Fruit fly (Drosophila melanogaster) whole organism, embryonic: ENCODE results near the gene CG2663.
A peak's percentile ranks its signal among the peaks of the same experiment; 100 is the strongest.

Experiments
- CG10267 ChIP-seq: fragments of 200-800 bp; sonication (Bioruptor generic); optimal IDR thresholded peaks from 2 replicates; lab custom pipeline; 2018; ENCODE audit warnings: missing biosample characterization, mild to moderate bottlenecking, missing genetic modification characterization, moderate library complexity
- CG10274 ChIP-seq: fragments of 200-800 bp; sonication (Bioruptor generic); optimal IDR thresholded peaks from 3 replicates; lab custom pipeline; 2017; ENCODE audit warnings: missing biosample characterization, mild to moderate bottlenecking, missing genetic modification characterization
- CG11085 ChIP-seq: fragments of 200-800 bp; sonication (Bioruptor generic); IDR thresholded peaks from 2 replicates; pipeline ENCODE4 v1.3.6; 2022; ENCODE audit warnings: missing biosample characterization, missing genetic modification characterization
- CG11398 ChIP-seq: fragments of 200-800 bp; sonication (Bioruptor generic); optimal IDR thresholded peaks from 2 replicates; lab custom pipeline; 2016; ENCODE audit warnings: missing biosample characterization, missing genetic modification characterization
- CG11456 ChIP-seq: fragments of 200-800 bp; sonication (Bioruptor generic); IDR thresholded peaks from 3 replicates; pipeline ENCODE4 v1.3.6; 2022; ENCODE audit warnings: missing biosample characterization, missing genetic modification characterization
- CG11695 ChIP-seq: fragments of 200-800 bp; sonication (Bioruptor generic); IDR thresholded peaks from 3 replicates; pipeline ENCODE4 v1.3.6; 2022; ENCODE audit warnings: missing biosample characterization, missing genetic modification characterization
- CG12769 ChIP-seq: fragments of 200-800 bp; sonication (Bioruptor generic); optimal IDR thresholded peaks from 2 replicates; lab custom pipeline; 2019; ENCODE audit warnings: missing biosample characterization, mild to moderate bottlenecking, missing genetic modification characterization, moderate library complexity
- CG13287 ChIP-seq: fragments of 200-800 bp; sonication (Bioruptor generic); IDR thresholded peaks from 2 replicates; pipeline ENCODE4 v1.3.6; 2022; ENCODE audit warnings: missing biosample characterization, missing genetic modification characterization; ENCODE audit not compliant: partially characterized antibody
- CG13775 ChIP-seq: fragments of 200-800 bp; sonication (Bioruptor generic); optimal IDR thresholded peaks from 3 replicates; lab custom pipeline; 2017; ENCODE audit warnings: missing biosample characterization, mild to moderate bottlenecking, missing genetic modification characterization
- CG14860 ChIP-seq: fragments of 200-800 bp; sonication (Bioruptor generic); IDR thresholded peaks from 3 replicates; pipeline ENCODE4 v1.3.6; 2022; ENCODE audit warnings: missing biosample characterization, missing genetic modification characterization; ENCODE audit not compliant: partially characterized antibody
- CG15514 ChIP-seq: fragments of 200-800 bp; sonication (Bioruptor generic); optimal IDR thresholded peaks from 3 replicates; lab custom pipeline; 2017; ENCODE audit warnings: missing biosample characterization, missing genetic modification characterization, mild to moderate bottlenecking, moderate library complexity, missing genetic modification reagents
- CG3281 ChIP-seq: fragments of 200-800 bp; sonication (Bioruptor generic); optimal IDR thresholded peaks from 3 replicates; lab custom pipeline; 2017; ENCODE audit warnings: missing biosample characterization, mild to moderate bottlenecking, missing genetic modification characterization
- CG42726 ChIP-seq: fragments of 200-800 bp; sonication (Bioruptor generic); IDR thresholded peaks from 2 replicates; pipeline ENCODE4 v1.3.6; 2022; ENCODE audit warnings: missing biosample characterization, missing genetic modification characterization; ENCODE audit not compliant: partially characterized antibody
- CG4404 ChIP-seq: fragments of 200-800 bp; sonication (Bioruptor generic); IDR thresholded peaks from 2 replicates; pipeline ENCODE4 v1.3.6; 2022; ENCODE audit warnings: missing biosample characterization, missing genetic modification characterization
- CG4820 ChIP-seq: fragments of 200-800 bp; sonication (Bioruptor generic); optimal IDR thresholded peaks from 3 replicates; lab custom pipeline; 2016; ENCODE audit warnings: missing biosample characterization, missing genetic modification characterization
- CG5953 ChIP-seq: fragments of 200-800 bp; sonication (Bioruptor generic); IDR thresholded peaks from 2 replicates; pipeline ENCODE4 v1.3.6; 2022; ENCODE audit warnings: missing biosample characterization, missing genetic modification characterization
- CG9932 ChIP-seq: fragments of 200-800 bp; sonication (Bioruptor generic); IDR thresholded peaks from 2 replicates; pipeline ENCODE4 v1.3.6; 2022; ENCODE audit warnings: missing biosample characterization, missing genetic modification characterization
- CrebB ChIP-seq: fragments of 200-800 bp; sonication (Bioruptor generic); optimal IDR thresholded peaks from 3 replicates; lab custom pipeline; 2018; ENCODE audit warnings: missing biosample characterization, mild to moderate bottlenecking, missing genetic modification characterization
- Eip74EF ChIP-seq, 2 experiments: fragments of 200-800 bp in 1 of 2; fragments of >200 bp in 1 of 2; sonication (Bioruptor generic) in 1 of 2; optimal IDR thresholded peaks; 2 replicates each; lab custom pipeline; 2017 to 2019; ENCODE audit warnings: missing biosample characterization in 2 of 2, missing genetic modification characterization in 2 of 2, mild to moderate bottlenecking in 1 of 2, moderate library complexity in 1 of 2
- Gug ChIP-seq: fragments of 200-800 bp; sonication (Bioruptor generic); IDR thresholded peaks from 4 replicates; pipeline ENCODE4 v1.3.6; 2022; ENCODE audit warnings: missing biosample characterization, missing genetic modification characterization
- Hmx ChIP-seq: fragments of 200-800 bp; sonication (Bioruptor generic); optimal IDR thresholded peaks from 2 replicates; lab custom pipeline; 2016; ENCODE audit warnings: missing biosample characterization, missing genetic modification characterization
- MTF-1 ChIP-seq: fragments of 200-800 bp; sonication (Bioruptor generic); optimal IDR thresholded peaks from 2 replicates; lab custom pipeline; 2018; ENCODE audit warnings: missing biosample characterization, mild to moderate bottlenecking, missing genetic modification characterization, borderline replicate concordance
- Mrtf ChIP-seq: fragments of 200-800 bp; sonication (Bioruptor generic); IDR thresholded peaks from 3 replicates; pipeline ENCODE4 v1.3.6; 2022; ENCODE audit warnings: missing biosample characterization, missing genetic modification characterization
- al ChIP-seq: fragments of 200-800 bp; sonication (Bioruptor generic); IDR thresholded peaks from 2 replicates; pipeline ENCODE4 v1.3.6; 2022; ENCODE audit warnings: missing biosample characterization, missing genetic modification characterization
- amos ChIP-seq: fragments of 200-800 bp; sonication (Bioruptor generic); IDR thresholded peaks from 2 replicates; pipeline ENCODE4 v1.3.6; 2022; ENCODE audit warnings: missing biosample characterization, missing genetic modification characterization; ENCODE audit not compliant: partially characterized antibody
- bcd ChIP-seq: fragments of 200-800 bp; sonication (Bioruptor generic); optimal IDR thresholded peaks from 2 replicates; lab custom pipeline; 2017; ENCODE audit warnings: missing biosample characterization, mild to moderate bottlenecking, missing genetic modification characterization
- chinmo ChIP-seq: fragments of 200-800 bp; sonication (Bioruptor generic); IDR thresholded peaks from 4 replicates; pipeline ENCODE4 v1.3.6; 2022; ENCODE audit warnings: missing biosample characterization, missing genetic modification characterization; ENCODE audit not compliant: partially characterized antibody
- dpn ChIP-seq, 2 experiments: fragments of 200-800 bp; sonication (Bioruptor generic); optimal IDR thresholded peaks; 3 replicates each; lab custom pipeline; 2016; ENCODE audit warnings: missing biosample characterization in 2 of 2, missing genetic modification characterization in 2 of 2
- ems ChIP-seq: fragments of 200-800 bp; sonication (Bioruptor generic); optimal IDR thresholded peaks from 3 replicates; lab custom pipeline; 2016; ENCODE audit warnings: missing biosample characterization, missing genetic modification characterization
- eve ChIP-seq, 2 experiments: fragments of >200 bp; optimal IDR thresholded peaks; 2 replicates each; lab custom pipeline; 2017; ENCODE audit warnings: missing biosample characterization in 2 of 2, missing genetic modification characterization in 2 of 2
- fd3F ChIP-seq: fragments of 200-800 bp; sonication (Bioruptor generic); optimal IDR thresholded peaks from 2 replicates; lab custom pipeline; 2018; ENCODE audit warnings: missing biosample characterization, mild to moderate bottlenecking, missing genetic modification characterization, moderate library complexity
- her ChIP-seq: fragments of 200-800 bp; sonication (Bioruptor generic); optimal IDR thresholded peaks from 2 replicates; lab custom pipeline; 2016; ENCODE audit warnings: missing biosample characterization, missing genetic modification characterization
- insv ChIP-seq, 2 experiments: fragments of 200-800 bp; sonication (Bioruptor generic); optimal IDR thresholded peaks; 3 replicates each; lab custom pipeline; 2016 to 2018; ENCODE audit warnings: missing biosample characterization in 2 of 2, missing genetic modification characterization in 2 of 2
- kay ChIP-seq: fragments of 200-800 bp; sonication (Bioruptor generic); optimal IDR thresholded peaks from 2 replicates; lab custom pipeline; 2016; ENCODE audit warnings: missing biosample characterization, missing genetic modification characterization
- lbe ChIP-seq: fragments of 200-800 bp; sonication (Bioruptor generic); optimal IDR thresholded peaks from 2 replicates; lab custom pipeline; 2016; ENCODE audit warnings: missing biosample characterization, mild to moderate bottlenecking, missing genetic modification characterization
- lmd ChIP-seq: fragments of 200-800 bp; sonication (Bioruptor generic); IDR thresholded peaks from 2 replicates; pipeline ENCODE4 v1.3.6; 2022; ENCODE audit warnings: missing biosample characterization, missing genetic modification characterization
- lov ChIP-seq, 2 experiments: fragments of 200-800 bp in 1 of 2; fragments of >200 bp in 1 of 2; sonication (Bioruptor generic) in 1 of 2; IDR thresholded peaks in 1 of 2; optimal IDR thresholded peaks in 1 of 2; 2 replicates in 1 of 2; 3 replicates in 1 of 2; pipeline versions ENCODE4 v1.3.6 to Lab custom; 2017 to 2022; ENCODE audit warnings: missing biosample characterization in 1 of 2, missing genetic modification characterization in 1 of 2
- nerfin-1 ChIP-seq: fragments of 200-800 bp; sonication (Bioruptor generic); optimal IDR thresholded peaks from 3 replicates; lab custom pipeline; 2019; ENCODE audit warnings: missing biosample characterization, mild to moderate bottlenecking, missing genetic modification characterization, moderate library complexity
- nerfin-2 ChIP-seq: fragments of 200-800 bp; sonication (Bioruptor generic); IDR thresholded peaks from 2 replicates; pipeline ENCODE4 v1.3.6; 2022; ENCODE audit warnings: missing biosample characterization, missing genetic modification characterization; ENCODE audit not compliant: partially characterized antibody
- otp ChIP-seq: fragments of 200-800 bp; sonication (Bioruptor generic); IDR thresholded peaks from 3 replicates; pipeline ENCODE4, ENCODE4 v1.3.6; 2022; ENCODE audit warnings: missing biosample characterization, missing genetic modification characterization
- pum ChIP-seq: fragments of 200-800 bp; sonication (Bioruptor generic); optimal IDR thresholded peaks from 2 replicates; lab custom pipeline; 2016; ENCODE audit warnings: missing biosample characterization, missing genetic modification characterization
- seq ChIP-seq: fragments of 200-800 bp; sonication (Bioruptor generic); IDR thresholded peaks from 2 replicates; pipeline ENCODE4 v1.3.6; 2022; ENCODE audit warnings: missing biosample characterization, missing genetic modification characterization
- sob ChIP-seq: fragments of 200-800 bp; sonication (Bioruptor generic); IDR thresholded peaks from 2 replicates; pipeline ENCODE4 v1.3.6; 2022; ENCODE audit warnings: missing biosample characterization, missing genetic modification characterization
- stc ChIP-seq: fragments of 200-800 bp; sonication (Bioruptor generic); IDR thresholded peaks from 2 replicates; pipeline ENCODE4 v1.3.6; 2022; ENCODE audit warnings: missing biosample characterization, missing genetic modification characterization
- tll ChIP-seq, 2 experiments: fragments of 200-800 bp in 1 of 2; fragments of >200 bp in 1 of 2; sonication (Bioruptor generic) in 1 of 2; optimal IDR thresholded peaks; 2 replicates each; lab custom pipeline; 2017 to 2019; ENCODE audit warnings: missing biosample characterization in 2 of 2, missing genetic modification characterization in 2 of 2, mild to moderate bottlenecking in 1 of 2, moderate library complexity in 1 of 2
- zf30C ChIP-seq: fragments of 200-800 bp; sonication (Bioruptor generic); optimal IDR thresholded peaks from 3 replicates; lab custom pipeline; 2018; ENCODE audit warnings: missing biosample characterization, mild to moderate bottlenecking, missing genetic modification characterization

CG2663 gene

dm6 chr3R:5367512-5368169, 36.3 kb downstream of the CG2663 start (continued):
- TF ChIP-seq seq = no peak
- TF ChIP-seq insv (GFP tag; optimal IDR thresholded peaks at IDR 0.05; lab: Kevin White, UChicago) = peak; percentile 75 to 97
- TF ChIP-seq CG9932 = 0 out of 2 replicates have a peak, but pooled peaks have one; percentile 7
- no peak for TF ChIP-seq her (GFP tag; lab: Kevin White, UChicago)
- no peak for TF ChIP-seq CG14860 (GFP tag; lab: Robert Waterston, UW)
- peak; percentile 30 for TF ChIP-seq zf30C (GFP tag; lab: Kevin White, UChicago)
- no peak for TF ChIP-seq CG11695 (GFP tag; lab: Robert Waterston, UW)
- no peak; the same call in 3 of the 4 replicates for TF ChIP-seq chinmo (GFP tag; lab: Robert Waterston, UW)
- peak; percentile 24; the same call in 1 of the 2 replicates for TF ChIP-seq amos
- no peak for TF ChIP-seq Gug (GFP tag; lab: Robert Waterston, UW)
- no peak for TF ChIP-seq nerfin-2 (GFP tag; lab: Robert Waterston, UW)
- TF ChIP-seq lov (optimal IDR thresholded peaks at IDR 0.05; lab: Kevin White, UChicago) = no peak
- 0 out of 3 replicates have a peak, but pooled peaks have one; percentile 19 for TF ChIP-seq lov (GFP tag; IDR thresholded peaks at IDR 0.05; lab: Robert Waterston, UW)
- no peak for TF ChIP-seq kay (GFP tag; lab: Kevin White, UChicago)
- TF ChIP-seq nerfin-1 (tag; lab: Kevin White, UChicago) = peak; percentile 98
- TF ChIP-seq CG12769 = no peak
- TF ChIP-seq CG13775 (GFP tag; lab: Kevin White, UChicago) = no peak
- TF ChIP-seq sob (GFP tag; lab: Robert Waterston, UW) = peak; percentile 38; the same call in 1 of the 2 replicates
- no peak for TF ChIP-seq bcd (GFP tag; lab: Kevin White, UChicago)
- TF ChIP-seq otp (GFP tag; lab: Robert Waterston, UW) = no peak
- no peak for TF ChIP-seq CG4404 (GFP tag; lab: Robert Waterston, UW)
- no peak for TF ChIP-seq ems (GFP tag; lab: Kevin White, UChicago)
- TF ChIP-seq al = no peak
- no peak for TF ChIP-seq CrebB (tag; lab: Kevin White, UChicago)
- peak; percentile 51; the same call in 1 of the 3 replicates for TF ChIP-seq CG11456 (GFP tag; lab: Robert Waterston, UW)
- no peak for TF ChIP-seq tll (GFP tag; optimal IDR thresholded peaks at IDR 0.05; lab: Kevin White, UChicago)
- TF ChIP-seq CG10267 (tag; lab: Kevin White, UChicago) = no peak

DNA sequence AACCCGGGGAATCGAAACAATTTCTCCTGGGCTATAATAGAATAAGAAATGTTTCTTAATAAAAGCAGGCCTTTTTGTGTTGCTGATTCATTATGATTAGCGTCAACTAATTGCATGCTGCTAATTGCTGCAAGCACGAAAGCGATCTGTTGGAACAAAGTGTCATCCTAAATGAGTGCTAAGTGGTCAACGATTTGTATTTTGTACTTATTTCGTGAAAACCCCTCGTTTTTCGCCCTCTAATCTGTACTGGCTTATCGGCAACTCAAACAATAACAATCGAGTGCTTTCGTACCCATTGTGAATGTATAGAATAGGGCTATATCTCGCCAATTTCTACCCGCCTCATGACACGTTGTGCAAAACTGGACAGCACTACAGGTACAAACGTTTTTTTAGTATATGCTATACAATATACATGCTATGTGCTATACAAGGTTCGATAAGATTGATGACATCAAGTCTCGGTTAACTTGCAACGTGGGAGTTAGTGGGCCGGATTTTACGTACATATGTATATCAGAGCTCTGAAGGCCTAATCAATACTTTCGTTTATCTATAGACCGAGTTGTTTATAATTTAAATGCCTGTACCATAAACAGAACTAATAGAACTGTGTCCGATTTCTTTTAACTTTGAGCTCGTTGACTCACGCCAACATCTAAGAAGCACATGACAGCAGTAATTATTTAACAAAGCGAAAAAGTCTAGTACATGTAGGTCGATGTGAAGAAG, 39.2 kb downstream of the CG2663 start:
- TF ChIP-seq otp (GFP tag; lab: Robert Waterston, UW) = no peak
- TF ChIP-seq CG5953 (GFP tag; lab: Robert Waterston, UW) = no peak
- no peak for TF ChIP-seq stc (GFP tag; lab: Robert Waterston, UW)
- TF ChIP-seq lmd (GFP tag; lab: Robert Waterston, UW) = no peak
- TF ChIP-seq CG42726 = no peak
- no peak for TF ChIP-seq lbe (GFP tag; lab: Kevin White, UChicago)
- TF ChIP-seq CG3281 = no peak
- TF ChIP-seq CG11085 (GFP tag; lab: Robert Waterston, UW) = no peak
- no peak for TF ChIP-seq CG4820 (GFP tag; lab: Kevin White, UChicago)
- TF ChIP-seq Hmx (GFP tag; lab: Kevin White, UChicago) = no peak
- TF ChIP-seq eve (GFP tag; optimal IDR thresholded peaks at IDR 0.05; lab: Kevin White, UChicago) = no peak
- TF ChIP-seq Mrtf = no peak
- TF ChIP-seq CG15514 (GFP tag; lab: Kevin White, UChicago) = peak; percentile 20
- TF ChIP-seq dpn (GFP tag; optimal IDR thresholded peaks at IDR 0.05; lab: Kevin White, UChicago) = no peak
- no peak for TF ChIP-seq MTF-1
- TF ChIP-seq CG9932 = 0 out of 2 replicates have a peak, but pooled peaks have one; percentile 16
- TF ChIP-seq CG13287 (GFP tag; lab: Robert Waterston, UW) = no peak
- no peak for TF ChIP-seq CG10274
- peak in 1 of 2 experiments; percentile 79 for TF ChIP-seq Eip74EF (GFP tag; optimal IDR thresholded peaks at IDR 0.05; lab: Kevin White, UChicago)
- no peak for TF ChIP-seq pum (GFP tag; lab: Kevin White, UChicago)
- no peak for TF ChIP-seq CG11398 (GFP tag; lab: Kevin White, UChicago)
- peak; percentile 40 for TF ChIP-seq fd3F (GFP tag; lab: Kevin White, UChicago)
